Worm (Caenorhabditis elegans) whole organism, late embryonic: ENCODE measurements around the gene pms-2.

Experiments
- fkh-10 ChIP-seq: fragments of 150-350 bp; optimal IDR thresholded peaks from 2 replicates; lab custom pipeline; 2014; ENCODE audit warnings: missing biosample characterization, missing genetic modification reagents, missing genetic modification characterization
- ttx-3 ChIP-seq: sonication (generic microtip); optimal IDR thresholded peaks from 2 replicates; lab custom pipeline; 2016; ENCODE audit warnings: missing genetic modification reagents, missing genetic modification characterization, missing compliant biosample characterization

DNA sequence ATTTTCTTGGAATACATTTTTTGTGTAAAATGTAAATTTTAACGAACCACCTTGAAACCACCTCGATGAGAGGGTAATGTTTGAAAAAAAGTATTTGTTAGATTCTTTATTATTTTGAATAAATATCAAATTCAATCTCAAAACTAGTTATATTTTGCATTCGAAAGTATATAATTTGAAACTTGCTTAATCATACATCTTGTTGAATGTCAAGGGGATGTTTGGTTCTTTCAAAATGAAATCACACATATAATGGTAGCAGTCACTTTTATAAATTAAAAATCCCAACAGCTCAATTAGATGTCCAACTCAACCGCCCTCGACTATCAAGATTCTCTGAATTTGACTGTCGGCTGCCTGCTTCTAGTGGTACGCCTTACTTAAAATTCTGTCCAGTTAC lies 5.8 kb downstream of the pms-2 start, which contains the start of gene srx-87:
- TF ChIP-seq fkh-10 (GFP tag; lab: Kevin White, UChicago) (no peak), ttx-3 (tag; lab: Kevin White, UChicago) (no peak)
